Worm (Caenorhabditis elegans): ENCODE data around the gene ZC477.2.

Gene ZC477.2

ce11 chrIV:7094216-7094758 lies 13.7 kb upstream of the ZC477.2 start, which contains the start of gene deb-1:
deb-1 (minus strand) TSS chrIV:7094266.
- TF ChIP-seq drap-1 (GFP tag; optimal IDR thresholded peaks at IDR 0.05) (no peak), zip-8 (tag; optimal IDR thresholded peaks at IDR 0.05) (no peak), bed-3 (GFP tag; optimal IDR thresholded peaks at IDR 0.05) (no peak)

DNA sequence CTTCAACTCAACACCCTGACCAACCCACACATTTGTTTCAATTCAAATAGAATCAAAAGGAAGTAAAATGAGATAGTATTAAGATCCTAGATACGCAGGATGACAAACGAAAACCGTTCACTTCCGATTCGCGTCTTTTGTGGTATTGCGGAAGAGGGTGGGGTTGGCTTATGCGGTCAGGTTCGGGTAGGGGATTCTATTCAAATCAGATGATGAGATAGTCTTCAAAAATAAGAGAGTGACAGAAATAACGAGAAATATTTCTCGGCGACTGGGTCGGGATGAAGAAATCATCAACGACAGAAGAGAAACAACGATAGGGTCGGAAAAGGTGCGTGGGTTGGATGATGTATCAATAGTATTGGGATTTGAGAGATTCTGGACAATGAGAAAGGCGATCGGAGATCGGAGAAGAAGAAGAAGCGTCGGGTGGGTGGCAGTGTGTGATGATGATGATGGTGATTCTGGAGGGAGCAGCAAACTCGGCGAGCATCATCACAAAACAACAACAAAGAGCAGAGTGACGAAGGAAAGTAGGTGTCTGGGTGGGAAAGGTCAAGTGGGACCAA lies 12.5 kb upstream of the ZC477.2 start:
- no peak for TF ChIP-seq nhr-28 (tag; optimal IDR thresholded peaks at IDR 0.05)
- no peak for TF ChIP-seq M03D4.4 (tag; optimal IDR thresholded peaks at IDR 0.05)
- no peak for TF ChIP-seq mab-5 (tag; optimal IDR thresholded peaks at IDR 0.05)
- TF ChIP-seq drap-1 (GFP tag; optimal IDR thresholded peaks at IDR 0.05), result no peak
- no peak for TF ChIP-seq pha-4 (tag; optimal IDR thresholded peaks at IDR 0.05)
- TF ChIP-seq nhr-237 (tag; optimal IDR thresholded peaks at IDR 0.05), result no peak
- peak; percentile 54 for TF ChIP-seq blmp-1 (tag; optimal IDR thresholded peaks at IDR 0.05)
- peak; percentile 85 for TF ChIP-seq unc-120 (tag; optimal IDR thresholded peaks at IDR 0.05; ENCODE audit: poor library complexity, severe bottlenecking)
- TF ChIP-seq hlh-1 (tag; optimal IDR thresholded peaks at IDR 0.05), result peak; percentile 17
- TF ChIP-seq sem-2 (GFP tag; optimal IDR thresholded peaks at IDR 0.05), result no peak
- TF ChIP-seq snpc-4 (tag; optimal IDR thresholded peaks at IDR 0.05), result no peak
- no peak for TF ChIP-seq lin-13 (tag; optimal IDR thresholded peaks at IDR 0.05)
- TF ChIP-seq unc-62 (GFP tag; optimal IDR thresholded peaks at IDR 0.05), result peak; percentile 38
- TF ChIP-seq nhr-12 (tag; optimal IDR thresholded peaks at IDR 0.05), result no peak
- TF ChIP-seq zip-8 (tag; optimal IDR thresholded peaks at IDR 0.05), result no peak
- TF ChIP-seq lin-32 (GFP tag; optimal IDR thresholded peaks at IDR 0.05), result no peak
- peak; percentile 75 for TF ChIP-seq ham-2 (GFP tag; optimal IDR thresholded peaks at IDR 0.05)
- TF ChIP-seq nhr-76 (tag; optimal IDR thresholded peaks at IDR 0.05), result no peak

- no peak for TF ChIP-seq ztf-11 (tag; optimal IDR thresholded peaks at IDR 0.05)
- TF ChIP-seq unc-62 (GFP tag; optimal IDR thresholded peaks at IDR 0.05), result peak; percentile 5
Measured at ce11 chrIV:7096097-7096496, 11.9 kb upstream of the ZC477.2 start.

DNA sequence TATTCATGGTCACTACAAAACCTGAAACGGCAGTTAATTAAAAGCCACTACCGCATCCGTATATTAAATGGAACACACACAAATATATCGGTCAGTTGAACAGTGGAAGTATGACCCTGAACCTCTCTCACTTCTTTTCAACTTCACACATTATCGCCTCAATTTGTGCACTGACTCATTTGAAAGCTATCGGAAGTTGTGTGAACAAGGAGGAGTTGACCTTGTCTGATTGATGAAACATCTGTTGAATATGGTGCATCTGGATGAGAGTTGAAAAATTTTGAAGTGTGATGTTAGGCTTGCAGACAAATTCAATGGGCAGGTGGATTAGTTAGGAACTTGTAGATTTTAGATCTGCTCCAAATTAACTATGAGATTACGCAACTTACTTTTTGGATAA lies 10.5 kb upstream of the ZC477.2 start:
- no peak for TF ChIP-seq mls-2 (tag; optimal IDR thresholded peaks at IDR 0.05)
- no peak for TF ChIP-seq unc-120 (tag; optimal IDR thresholded peaks at IDR 0.05; ENCODE audit: poor library complexity, severe bottlenecking)
- TF ChIP-seq unc-39 (tag; optimal IDR thresholded peaks at IDR 0.05), result no peak
- no peak for TF ChIP-seq cnd-1 (tag; optimal IDR thresholded peaks at IDR 0.05)
- TF ChIP-seq ceh-39 (tag; optimal IDR thresholded peaks at IDR 0.05), result no peak
- no peak for TF ChIP-seq ceh-43 (GFP tag; optimal IDR thresholded peaks at IDR 0.05)
- TF ChIP-seq flh-1 (GFP tag; optimal IDR thresholded peaks at IDR 0.05), result no peak
- no peak for TF ChIP-seq nhr-237 (tag; optimal IDR thresholded peaks at IDR 0.05)
- TF ChIP-seq lin-13 (tag; optimal IDR thresholded peaks at IDR 0.05), result no peak
- no peak for TF ChIP-seq hlh-1 (tag; optimal IDR thresholded peaks at IDR 0.05)
- no peak for TF ChIP-seq mep-1 (tag; optimal IDR thresholded peaks at IDR 0.05)
- no peak for TF ChIP-seq pha-4 (tag; optimal IDR thresholded peaks at IDR 0.05)
- TF ChIP-seq M03D4.4 (tag; optimal IDR thresholded peaks at IDR 0.05), result no peak
- no peak for TF ChIP-seq ztf-11 (tag; optimal IDR thresholded peaks at IDR 0.05)
- no peak for TF ChIP-seq elt-1 (tag; optimal IDR thresholded peaks at IDR 0.05; ENCODE audit: borderline replicate concordance, insufficient read depth)
- no peak for TF ChIP-seq zip-8 (tag; optimal IDR thresholded peaks at IDR 0.05)
- no peak for TF ChIP-seq ham-2 (GFP tag; optimal IDR thresholded peaks at IDR 0.05)

- TF ChIP-seq ceh-83 (GFP tag; optimal IDR thresholded peaks at IDR 0.05), result no peak
- TF ChIP-seq nhr-2 (tag; optimal IDR thresholded peaks at IDR 0.05), result no peak
- TF ChIP-seq hlh-1 (tag; optimal IDR thresholded peaks at IDR 0.05), result peak; percentile 89
- TF ChIP-seq M03D4.4 (tag; optimal IDR thresholded peaks at IDR 0.05), result peak; percentile 31
- no peak for TF ChIP-seq sptf-1 (tag; optimal IDR thresholded peaks at IDR 0.05)
- peak; percentile 30 for TF ChIP-seq unc-62 (GFP tag; optimal IDR thresholded peaks at IDR 0.05)
- peak; percentile 95 for TF ChIP-seq unc-120 (tag; optimal IDR thresholded peaks at IDR 0.05; ENCODE audit: poor library complexity, severe bottlenecking)
Measured at ce11 chrIV:7098509-7099065, 9.4 kb upstream of the ZC477.2 start, which contains the start of gene ZC477.4. ZC477.4 (minus strand) TSS chrIV:7098784.

All from whole organism, mixed stage, embryonic.